Worm (Caenorhabditis elegans): ENCODE data around the gene gpa-10.

The gpa-10 gene

DNA sequence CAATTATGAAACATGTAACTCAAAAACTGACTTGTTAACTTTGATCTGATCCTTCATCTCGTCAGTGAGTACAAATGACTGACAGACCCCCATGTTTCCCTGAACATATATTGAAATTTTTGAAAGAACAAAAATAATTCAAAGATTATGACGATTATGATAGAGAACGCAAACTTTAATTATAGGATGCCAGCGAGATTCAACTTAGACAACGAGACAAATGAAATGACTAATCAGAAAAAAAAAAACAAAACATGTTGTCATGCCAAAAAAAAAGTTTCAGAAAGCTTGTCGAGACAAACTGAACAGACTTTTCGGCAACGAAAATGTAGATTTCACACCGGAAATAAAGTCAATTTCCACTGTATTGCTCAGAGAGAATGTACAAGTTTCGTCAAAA, at the start of gene gpa-10:
gpa-10 (minus strand) TSS at position 101 of the 400 bp plus-strand sequence.
- TF ChIP-seq sea-1 (GFP tag; conservative IDR thresholded peaks at IDR 0.05), result no peak
- TF ChIP-seq B0310.2 (tag; optimal IDR thresholded peaks at IDR 0.05), result no peak
- TF ChIP-seq scrt-1 (GFP tag; IDR thresholded peaks at IDR 0.05), result no peak
- TF ChIP-seq ama-1 (optimal IDR thresholded peaks at IDR 0.05), result no peak
- TF ChIP-seq pes-1 (GFP tag; IDR thresholded peaks at IDR 0.05), result no peak
- no peak for TF ChIP-seq aly-1 (tag; optimal IDR thresholded peaks at IDR 0.05)
- TF ChIP-seq tbx-37 (GFP tag; conservative IDR thresholded peaks at IDR 0.05), result no peak
- TF ChIP-seq ets-7 (tag; optimal IDR thresholded peaks at IDR 0.05), result no peak
- no peak for TF ChIP-seq hmbx-1 (tag; optimal IDR thresholded peaks at IDR 0.05)
- no peak for TF ChIP-seq hmg-4 (GFP tag; optimal IDR thresholded peaks at IDR 0.05)
- TF ChIP-seq ceh-36 (tag; optimal IDR thresholded peaks at IDR 0.05), result no peak
- TF ChIP-seq hnd-1 (tag; optimal IDR thresholded peaks at IDR 0.05), result no peak
- TF ChIP-seq flt-1 (GFP tag; IDR thresholded peaks at IDR 0.05), result no peak
- no peak for TF ChIP-seq F13C5.2 (tag; optimal IDR thresholded peaks at IDR 0.05)
- TF ChIP-seq ceh-13 (GFP tag; optimal IDR thresholded peaks at IDR 0.05), result no peak
- TF ChIP-seq tra-4 (tag; optimal IDR thresholded peaks at IDR 0.05), result no peak
- no peak for TF ChIP-seq tbx-11 (GFP tag; IDR thresholded peaks at IDR 0.05)

DNA sequence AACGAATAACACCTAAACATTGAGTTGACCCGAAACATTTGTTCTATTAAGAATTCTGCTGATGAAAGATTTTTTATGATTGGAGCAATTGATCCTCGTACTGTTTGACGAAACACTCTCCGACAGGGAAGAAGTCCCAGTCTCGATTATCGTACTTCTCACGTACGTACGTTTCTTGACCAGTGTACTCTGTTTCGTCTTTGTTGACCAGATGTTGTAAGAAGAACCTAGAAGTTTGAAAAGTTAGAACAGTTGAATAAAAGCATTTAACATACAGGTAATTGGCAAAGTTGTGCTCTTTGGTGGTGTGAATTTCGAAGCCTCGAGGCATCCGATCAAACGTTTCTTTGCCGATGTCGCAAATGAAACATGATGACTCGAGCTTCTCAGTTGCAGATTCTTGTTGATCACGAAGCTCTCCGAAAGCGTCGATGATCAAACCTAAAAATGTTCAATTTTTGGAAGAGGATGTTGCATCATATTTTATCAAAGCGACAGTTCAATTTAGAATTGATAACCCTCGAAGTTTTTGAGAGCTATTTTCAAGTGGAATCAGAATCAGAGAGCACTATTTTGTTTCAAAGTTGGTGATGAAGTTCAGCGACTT, 47.4 kb upstream of the gpa-10 start:
- no peak for TF ChIP-seq tbx-37 (GFP tag; conservative IDR thresholded peaks at IDR 0.05)

DNA sequence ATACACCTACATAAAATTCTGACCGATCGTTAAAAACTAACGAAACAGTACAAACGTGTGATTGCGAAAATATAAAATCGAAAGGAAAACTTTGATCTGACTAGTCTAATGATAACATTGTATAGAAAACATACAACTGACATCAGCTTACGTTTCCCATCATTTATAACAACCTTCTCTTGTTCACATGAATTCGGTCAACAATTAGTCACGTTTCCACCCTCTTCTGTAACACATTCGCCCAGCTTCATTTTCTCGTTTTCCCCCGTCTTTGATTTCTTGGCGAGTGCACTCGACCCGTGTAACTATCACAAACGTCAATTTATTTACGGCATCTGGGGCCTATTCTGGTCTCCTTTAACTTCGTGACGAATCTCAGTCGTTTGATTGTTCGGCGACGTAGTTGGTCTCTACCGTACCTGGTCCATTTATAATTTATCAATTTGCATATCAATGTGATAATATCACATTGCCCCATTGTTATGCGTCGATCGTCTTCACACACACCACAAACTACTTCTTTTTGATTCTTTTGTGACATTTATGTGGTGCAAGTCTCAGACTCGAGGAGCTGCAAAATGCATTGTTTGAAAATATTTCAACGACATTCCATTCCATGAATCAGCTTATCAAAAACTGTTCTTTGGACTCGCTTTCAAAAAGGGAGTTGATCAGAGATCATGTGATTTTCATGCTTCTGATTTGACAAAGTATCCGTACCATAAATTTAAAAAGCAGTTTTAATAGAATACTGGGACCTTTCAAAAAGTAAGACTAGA, 46.4 kb upstream of the gpa-10 start:
- TF ChIP-seq scrt-1 (GFP tag; IDR thresholded peaks at IDR 0.05), result no peak
- TF ChIP-seq B0310.2 (tag; optimal IDR thresholded peaks at IDR 0.05), result no peak

DNA sequence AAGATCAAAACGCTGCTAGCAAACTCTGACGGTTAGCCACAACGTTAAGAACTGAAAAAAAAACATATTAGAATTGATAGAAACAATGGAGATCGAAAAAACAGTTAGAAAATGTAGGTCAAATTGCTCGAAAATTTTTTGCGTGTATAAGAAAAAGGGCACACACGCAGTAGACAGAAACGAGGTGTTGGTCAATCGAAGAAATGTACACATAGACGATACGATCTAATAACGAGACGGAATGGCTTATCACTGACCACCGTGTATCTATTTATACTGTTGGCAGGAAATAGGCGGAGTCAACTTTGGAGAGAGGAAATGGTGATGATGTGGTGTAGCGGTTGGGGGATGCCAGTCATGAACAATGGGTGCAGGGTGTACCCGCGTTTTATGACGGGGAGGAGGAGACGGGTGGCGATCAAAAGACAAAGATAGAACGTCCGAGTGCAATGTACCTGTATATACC, 45.6 kb upstream of the gpa-10 start, which contains the start of gene odc-1:
odc-1 (minus strand) TSS at position 51 of the 466 bp plus-strand sequence.
- TF ChIP-seq ets-7 (tag; optimal IDR thresholded peaks at IDR 0.05), result no peak
- no peak for TF ChIP-seq sea-1 (GFP tag; conservative IDR thresholded peaks at IDR 0.05)
- TF ChIP-seq aly-1 (tag; optimal IDR thresholded peaks at IDR 0.05), result no peak
- TF ChIP-seq hnd-1 (tag; optimal IDR thresholded peaks at IDR 0.05), result no peak
- TF ChIP-seq B0310.2 (tag; optimal IDR thresholded peaks at IDR 0.05), result no peak
- no peak for TF ChIP-seq ama-1 (optimal IDR thresholded peaks at IDR 0.05)
- TF ChIP-seq hmbx-1 (tag; optimal IDR thresholded peaks at IDR 0.05), result no peak
- no peak for TF ChIP-seq ceh-36 (tag; optimal IDR thresholded peaks at IDR 0.05)
- no peak for TF ChIP-seq tra-4 (tag; optimal IDR thresholded peaks at IDR 0.05)
- no peak for TF ChIP-seq hmg-4 (GFP tag; optimal IDR thresholded peaks at IDR 0.05)
- TF ChIP-seq tbx-11 (GFP tag; IDR thresholded peaks at IDR 0.05), result no peak
- TF ChIP-seq flt-1 (GFP tag; IDR thresholded peaks at IDR 0.05), result no peak
- no peak for TF ChIP-seq F13C5.2 (tag; optimal IDR thresholded peaks at IDR 0.05)
- TF ChIP-seq tbx-37 (GFP tag; conservative IDR thresholded peaks at IDR 0.05), result no peak
- no peak for TF ChIP-seq scrt-1 (GFP tag; IDR thresholded peaks at IDR 0.05)
- TF ChIP-seq ceh-13 (GFP tag; optimal IDR thresholded peaks at IDR 0.05), result no peak
- TF ChIP-seq pes-1 (GFP tag; IDR thresholded peaks at IDR 0.05), result no peak

DNA sequence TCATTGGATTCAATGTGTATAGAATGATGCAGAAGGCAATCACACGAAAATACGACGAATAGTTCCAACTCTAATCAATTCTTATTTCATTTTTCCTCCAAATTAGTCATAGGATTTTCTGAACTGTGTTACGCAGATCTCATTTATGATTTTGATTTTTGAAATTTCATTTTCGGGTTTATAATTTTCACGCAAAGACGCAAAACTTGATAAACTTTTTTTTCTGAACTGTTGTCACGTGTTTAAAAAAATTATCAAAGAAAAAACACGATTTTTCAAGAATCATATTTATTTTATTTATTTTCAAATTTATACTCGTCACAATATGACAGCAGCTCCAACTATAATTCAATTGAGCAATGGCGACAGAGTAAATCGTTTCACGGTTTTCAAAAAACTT, 42.1 kb upstream of the gpa-10 start, which contains the start of gene K11C4.1:
K11C4.1 (plus strand) TSS at position 301 of the 400 bp plus-strand sequence.
- TF ChIP-seq tbx-11 (GFP tag; IDR thresholded peaks at IDR 0.05) (no peak), pes-1 (GFP tag; IDR thresholded peaks at IDR 0.05) (no peak), scrt-1 (GFP tag; IDR thresholded peaks at IDR 0.05) (no peak), aly-1 (tag; optimal IDR thresholded peaks at IDR 0.05) (no peak), B0310.2 (tag; optimal IDR thresholded peaks at IDR 0.05) (no peak), F13C5.2 (tag; optimal IDR thresholded peaks at IDR 0.05) (no peak), sea-1 (GFP tag; conservative IDR thresholded peaks at IDR 0.05) (no peak), tra-4 (tag; optimal IDR thresholded peaks at IDR 0.05) (no peak), tbx-37 (GFP tag; conservative IDR thresholded peaks at IDR 0.05) (no peak), ceh-13 (GFP tag; optimal IDR thresholded peaks at IDR 0.05) (no peak), hmbx-1 (tag; optimal IDR thresholded peaks at IDR 0.05) (no peak), ets-7 (tag; optimal IDR thresholded peaks at IDR 0.05) (no peak), ceh-36 (tag; optimal IDR thresholded peaks at IDR 0.05) (no peak), flt-1 (GFP tag; IDR thresholded peaks at IDR 0.05) (no peak), hmg-4 (GFP tag; optimal IDR thresholded peaks at IDR 0.05) (no peak), hnd-1 (tag; optimal IDR thresholded peaks at IDR 0.05) (no peak), ama-1 (optimal IDR thresholded peaks at IDR 0.05) (no peak)

DNA sequence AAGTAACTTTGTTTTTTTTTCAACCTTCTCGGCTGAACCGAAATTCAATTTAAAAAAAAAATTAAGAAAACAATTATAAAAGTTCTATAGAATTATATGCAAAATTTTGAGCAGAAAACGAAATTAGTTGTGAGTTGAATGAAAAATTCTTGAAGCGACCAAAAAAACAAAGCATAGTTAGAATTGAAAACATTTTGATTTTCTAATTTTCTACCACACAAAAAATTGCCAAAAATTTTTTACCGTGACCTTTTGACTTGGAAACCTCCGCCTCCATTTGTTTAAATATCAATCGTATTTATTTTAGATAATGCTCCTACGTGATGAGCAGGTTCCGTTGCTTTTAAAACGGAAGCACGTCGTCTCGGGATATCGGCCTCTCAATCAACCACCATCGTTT, 40.2 kb upstream of the gpa-10 start, which contains the start of gene K11C4.2:
K11C4.2 (plus strand) TSS at position 301 of the 400 bp plus-strand sequence.
- TF ChIP-seq ama-1 (optimal IDR thresholded peaks at IDR 0.05), result no peak
- TF ChIP-seq hmg-4 (GFP tag; optimal IDR thresholded peaks at IDR 0.05), result no peak
- no peak for TF ChIP-seq hmbx-1 (tag; optimal IDR thresholded peaks at IDR 0.05)
- TF ChIP-seq ceh-13 (GFP tag; optimal IDR thresholded peaks at IDR 0.05), result no peak
- TF ChIP-seq scrt-1 (GFP tag; IDR thresholded peaks at IDR 0.05), result no peak
- TF ChIP-seq F13C5.2 (tag; optimal IDR thresholded peaks at IDR 0.05), result no peak
- TF ChIP-seq ets-7 (tag; optimal IDR thresholded peaks at IDR 0.05), result no peak
- TF ChIP-seq tbx-11 (GFP tag; IDR thresholded peaks at IDR 0.05), result no peak
- no peak for TF ChIP-seq aly-1 (tag; optimal IDR thresholded peaks at IDR 0.05)
- no peak for TF ChIP-seq sea-1 (GFP tag; conservative IDR thresholded peaks at IDR 0.05)
- TF ChIP-seq B0310.2 (tag; optimal IDR thresholded peaks at IDR 0.05), result no peak

DNA sequence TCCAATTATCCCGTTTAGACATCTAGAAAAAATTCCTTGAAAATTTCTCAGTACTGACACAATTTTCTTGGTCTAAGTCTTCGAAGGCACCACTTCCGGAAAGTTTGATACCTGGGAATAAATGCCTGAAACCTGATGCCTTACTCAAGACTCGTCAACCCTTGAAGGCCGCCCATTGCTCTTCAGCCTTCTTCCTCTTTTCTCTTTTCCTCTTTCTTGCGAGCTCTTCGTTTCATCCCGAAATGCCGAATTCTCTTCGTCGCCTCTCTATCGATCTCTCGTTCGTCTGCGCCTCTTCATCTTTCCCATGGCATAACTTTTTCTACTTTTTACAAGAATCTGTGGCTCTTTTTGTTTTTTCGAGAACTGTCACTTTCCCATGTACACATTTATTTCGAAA, 39.1 kb upstream of the gpa-10 start:
- no peak for TF ChIP-seq ceh-13 (GFP tag; optimal IDR thresholded peaks at IDR 0.05)
- TF ChIP-seq tra-4 (tag; optimal IDR thresholded peaks at IDR 0.05), result no peak
- TF ChIP-seq ama-1 (optimal IDR thresholded peaks at IDR 0.05), result no peak
- TF ChIP-seq scrt-1 (GFP tag; IDR thresholded peaks at IDR 0.05), result no peak
- TF ChIP-seq pes-1 (GFP tag; IDR thresholded peaks at IDR 0.05), result no peak
- TF ChIP-seq F13C5.2 (tag; optimal IDR thresholded peaks at IDR 0.05), result no peak
- no peak for TF ChIP-seq sea-1 (GFP tag; conservative IDR thresholded peaks at IDR 0.05)
- no peak for TF ChIP-seq hnd-1 (tag; optimal IDR thresholded peaks at IDR 0.05)
- no peak for TF ChIP-seq tbx-37 (GFP tag; conservative IDR thresholded peaks at IDR 0.05)
- no peak for TF ChIP-seq hmbx-1 (tag; optimal IDR thresholded peaks at IDR 0.05)
- TF ChIP-seq ets-7 (tag; optimal IDR thresholded peaks at IDR 0.05), result no peak
- TF ChIP-seq ceh-36 (tag; optimal IDR thresholded peaks at IDR 0.05), result no peak
- no peak for TF ChIP-seq tbx-11 (GFP tag; IDR thresholded peaks at IDR 0.05)
- TF ChIP-seq B0310.2 (tag; optimal IDR thresholded peaks at IDR 0.05), result no peak
